Worm (Caenorhabditis elegans): ENCODE measurements around the gene grd-8.

The grd-8 gene

DNA sequence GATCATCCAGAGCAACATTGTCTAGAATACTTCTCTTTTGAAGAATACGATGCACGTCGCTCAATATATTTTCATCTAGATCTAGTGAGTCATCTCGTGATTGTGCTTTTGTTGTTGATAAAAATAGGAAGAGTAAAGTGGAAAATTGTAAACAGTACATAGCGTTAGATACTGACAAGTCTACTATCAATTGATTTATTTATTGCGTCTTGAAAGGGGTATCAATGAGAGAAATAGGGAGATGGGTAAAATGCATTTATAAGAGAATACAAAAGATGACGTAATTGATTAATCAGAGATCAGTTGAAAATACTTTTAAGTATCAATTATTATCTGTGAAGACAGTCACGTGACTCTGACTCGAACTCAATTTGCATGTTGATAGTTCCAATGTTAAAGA is 5.4 kb upstream of the grd-8 start, which contains the start of gene txt-5 (continued):
- TF ChIP-seq ces-1 (GFP tag; optimal IDR thresholded peaks at IDR 0.05) = no peak

DNA sequence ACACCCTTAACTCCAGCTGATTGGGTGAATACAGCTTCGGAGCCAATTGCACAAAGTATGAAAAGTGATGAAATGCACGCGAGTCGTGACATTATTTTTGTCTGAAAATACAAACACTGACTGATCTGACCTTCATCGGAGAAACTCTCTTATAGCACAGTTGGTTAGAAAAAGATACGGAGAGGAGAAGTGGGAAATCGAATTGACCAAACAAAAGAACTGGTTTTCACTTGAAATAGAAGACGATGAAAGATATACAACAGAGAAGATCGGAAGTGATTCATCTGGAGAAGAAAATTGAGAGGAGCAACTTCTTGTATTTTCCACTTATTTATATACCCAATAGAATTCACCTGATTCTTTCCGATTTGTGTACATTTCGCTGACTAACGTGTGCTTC is 4.5 kb upstream of the grd-8 start, which contains the start of gene ttr-33:
Gene ttr-33 (minus strand): TSS at position 101 of the 400 bp plus-strand sequence.
- TF ChIP-seq elt-3 (tag; optimal IDR thresholded peaks at IDR 0.05) (peak in 1 of 6 experiments; percentile 3), dpl-1 (GFP tag; optimal IDR thresholded peaks at IDR 0.05) (no peak)

DNA sequence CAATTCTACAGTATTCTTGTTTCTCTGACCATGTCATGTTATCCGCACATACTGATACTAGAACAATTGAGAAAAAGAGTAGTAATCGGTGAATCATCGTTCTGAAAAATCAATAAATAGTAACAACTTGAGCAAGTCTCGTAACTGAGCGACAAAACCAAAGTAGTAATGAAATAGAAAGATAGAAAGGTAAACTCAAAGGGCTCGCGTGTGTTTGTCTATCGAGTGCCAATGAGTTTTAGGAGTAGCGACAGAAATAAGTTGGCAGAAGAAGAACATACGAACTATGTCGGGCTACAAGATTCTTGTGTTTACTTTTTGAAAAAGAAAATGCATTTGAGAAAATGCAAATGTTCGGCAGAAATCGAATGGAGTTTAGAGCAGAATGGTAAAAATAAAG is 2.8 kb upstream of the grd-8 start, which contains the start of gene C37C3.12:
Gene C37C3.12 (minus strand): TSS at position 101 of the 400 bp plus-strand sequence.
- TF ChIP-seq lin-39 (tag; optimal IDR thresholded peaks at IDR 0.05) = no peak
- no peak for TF ChIP-seq swsn-7 (tag; optimal IDR thresholded peaks at IDR 0.05)
- TF ChIP-seq efl-1 (optimal IDR thresholded peaks at IDR 0.05) = no peak
- no peak for TF ChIP-seq efl-1 (GFP tag; optimal IDR thresholded peaks at IDR 0.05 in 1 of 2)
- no peak for TF ChIP-seq ceh-63 (GFP tag; optimal IDR thresholded peaks at IDR 0.05)

DNA sequence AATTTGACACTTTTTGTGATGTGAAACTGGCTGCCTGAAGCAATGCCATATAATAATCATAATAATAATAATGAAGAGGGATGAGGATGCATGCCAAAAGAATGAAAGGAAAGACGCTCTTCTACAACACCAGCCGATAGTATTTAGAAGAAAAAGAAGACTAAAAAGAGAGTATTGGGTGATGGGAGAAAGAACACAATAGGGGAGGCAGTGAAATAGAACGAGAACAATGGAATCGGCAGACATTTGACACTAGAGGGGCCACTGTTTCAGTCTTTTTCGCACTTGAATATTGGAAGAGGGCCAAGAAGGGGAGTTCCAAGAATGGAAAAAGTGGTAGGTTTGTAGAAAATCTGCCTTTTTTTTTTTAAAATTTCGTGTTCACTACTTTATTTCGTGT is 4.8 kb downstream of the grd-8 start, which contains the start of gene memo-1:
Gene memo-1 (minus strand): TSS at position 2 of the 400 bp plus-strand sequence.
- TF ChIP-seq unc-86 (tag; optimal IDR thresholded peaks at IDR 0.05) (peak; percentile 8), irx-1 (tag; optimal IDR thresholded peaks at IDR 0.05) (no peak), mab-9 (GFP tag; IDR thresholded peaks at IDR 0.05) (no peak), lin-14 (GFP tag; optimal IDR thresholded peaks at IDR 0.05) (peak; percentile 26)

ce11 chrV:7847687-7848086 is 5.4 kb downstream of the grd-8 start:
- no peak for TF ChIP-seq efl-1 (optimal IDR thresholded peaks at IDR 0.05)
- peak in 1 of 2 experiments; percentile 78 for TF ChIP-seq efl-1 (GFP tag; optimal IDR thresholded peaks at IDR 0.05 in 1 of 2)
- TF ChIP-seq pag-3 (tag; optimal IDR thresholded peaks at IDR 0.05; ENCODE audit: borderline replicate concordance, insufficient read depth) = no peak
- TF ChIP-seq irx-1 (tag; optimal IDR thresholded peaks at IDR 0.05) = no peak
- TF ChIP-seq nhr-12 (tag; optimal IDR thresholded peaks at IDR 0.05) = no peak
- TF ChIP-seq elt-3 (tag; optimal IDR thresholded peaks at IDR 0.05) = no peak
- TF ChIP-seq pax-3 (tag; optimal IDR thresholded peaks at IDR 0.05) = no peak

- TF ChIP-seq efl-1 (optimal IDR thresholded peaks at IDR 0.05) (no peak), efl-1 (GFP tag; optimal IDR thresholded peaks at IDR 0.05 in 1 of 2) (no peak), blmp-1 (tag; optimal IDR thresholded peaks at IDR 0.05) (peak; percentile 77), nhr-71 (tag; optimal IDR thresholded peaks at IDR 0.05) (peak; percentile 9), lin-35 (GFP tag; optimal IDR thresholded peaks at IDR 0.05) (peak in 1 of 2 experiments; percentile 54), unc-130 (tag; optimal IDR thresholded peaks at IDR 0.05) (peak; percentile 13), ceh-82 (tag; optimal IDR thresholded peaks at IDR 0.05) (no peak), mdl-1 (tag; optimal IDR thresholded peaks at IDR 0.05) (peak in 1 of 2 experiments; percentile 69), snu-23 (GFP tag; optimal IDR thresholded peaks at IDR 0.05) (peak; percentile 32), ztf-11 (tag; optimal IDR thresholded peaks at IDR 0.05) (no peak), lin-14 (GFP tag; optimal IDR thresholded peaks at IDR 0.05) (peak; percentile 51), mep-1 (tag; optimal IDR thresholded peaks at IDR 0.05) (peak; percentile 48), nhr-85 (tag) (peak; percentile 12), nhr-20 (tag; optimal IDR thresholded peaks at IDR 0.05) (peak; percentile 42), nhr-47 (tag; optimal IDR thresholded peaks at IDR 0.05) (no peak), sptf-1 (tag; optimal IDR thresholded peaks at IDR 0.05) (no peak)
Measured at ce11 chrV:7848251-7848650, 5.9 kb downstream of the grd-8 start.

DNA sequence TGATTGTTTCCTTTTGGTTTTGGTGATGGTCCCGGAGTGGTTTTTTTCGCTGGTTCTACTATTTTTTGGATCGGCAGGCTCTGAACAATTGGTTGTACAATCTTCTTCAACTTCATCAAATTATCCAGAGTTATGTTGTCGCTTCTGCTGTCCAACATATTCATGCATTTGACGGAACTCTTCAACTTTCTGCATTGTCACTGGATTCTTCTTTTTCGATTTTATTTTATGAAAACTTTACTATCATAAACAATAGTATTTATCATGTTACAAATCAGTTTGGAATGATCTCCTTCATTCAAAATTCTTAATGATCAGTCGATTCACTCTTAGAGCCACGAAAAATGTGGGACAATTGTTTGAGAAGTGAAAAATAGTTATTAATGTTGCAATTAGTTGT is 9.8 kb downstream of the grd-8 start:
- no peak for TF ChIP-seq pag-3 (tag; optimal IDR thresholded peaks at IDR 0.05; ENCODE audit: borderline replicate concordance, insufficient read depth)
- TF ChIP-seq sup-37 (GFP tag; optimal IDR thresholded peaks at IDR 0.05) = no peak
- TF ChIP-seq unc-130 (tag; optimal IDR thresholded peaks at IDR 0.05) = no peak
- TF ChIP-seq aly-2 (tag; optimal IDR thresholded peaks at IDR 0.05) = no peak
- TF ChIP-seq sptf-1 (tag; optimal IDR thresholded peaks at IDR 0.05) = no peak
- no peak for TF ChIP-seq nhr-90 (tag; optimal IDR thresholded peaks at IDR 0.05; ENCODE audit: poor library complexity)
- no peak for TF ChIP-seq egl-27 (tag; optimal IDR thresholded peaks at IDR 0.05)
- TF ChIP-seq lir-3 (tag; optimal IDR thresholded peaks at IDR 0.05; ENCODE audit: poor library complexity) = no peak
- no peak for TF ChIP-seq aha-1 (tag; optimal IDR thresholded peaks at IDR 0.05)
- no peak for TF ChIP-seq mef-2 (tag; optimal IDR thresholded peaks at IDR 0.05)
- no peak for TF ChIP-seq fkh-10 (GFP tag; optimal IDR thresholded peaks at IDR 0.05)
